Worm (Caenorhabditis elegans) whole organism, young adult: Measurements from ENCODE around the gene Y51B9A.14.

ENCODE experiments used
- F22D6.2 ChIP-seq: sonication (generic microtip); optimal IDR thresholded peaks from 2 replicates; lab custom pipeline; 2016; ENCODE audit warnings: mild to moderate bottlenecking, missing genetic modification characterization, missing compliant biosample characterization
- F37B4.10 ChIP-seq: fragments of 200-800 bp; sonication (Bioruptor generic); IDR thresholded peaks from 2 replicates; pipeline ENCODE4 v1.3.6; 2022; ENCODE audit warnings: missing genetic modification characterization, missing compliant biosample characterization
- F57A8.1 ChIP-seq: fragments of 200-800 bp; sonication (Bioruptor generic); optimal IDR thresholded peaks from 2 replicates; lab custom pipeline; 2018; ENCODE audit warnings: mild to moderate bottlenecking, missing genetic modification characterization, moderate library complexity, missing compliant biosample characterization
- Y56A3A.18 ChIP-seq: fragments of 200-800 bp; sonication (Bioruptor generic); IDR thresholded peaks from 2 replicates; pipeline ENCODE4 v1.3.6; 2022; ENCODE audit warnings: missing genetic modification reagents, missing genetic modification characterization, missing compliant biosample characterization
- ama-1 ChIP-seq, 3 experiments: fragments of 150-350 bp in 1 of 3; sonication (generic microtip) in 2 of 3; optimal IDR thresholded peaks; 2 replicates each; lab custom pipeline; 2014 to 2018; ENCODE audit warnings: missing biosample characterization in 2 of 3, missing genetic modification characterization in 2 of 3, missing genetic modification reagents in 2 of 3
- attf-5 ChIP-seq: fragments of 200-800 bp; sonication (Bioruptor generic); optimal IDR thresholded peaks from 2 replicates; lab custom pipeline; 2018; ENCODE audit warnings: mild to moderate bottlenecking, missing genetic modification characterization, missing compliant biosample characterization
- ccch-3 ChIP-seq: fragments of 200-800 bp; sonication (Bioruptor generic); optimal IDR thresholded peaks from 2 replicates; lab custom pipeline; 2018; ENCODE audit warnings: mild to moderate bottlenecking, missing genetic modification characterization, missing compliant biosample characterization
- cebp-1 ChIP-seq, 2 experiments: fragments of 200-800 bp in 1 of 2; sonication (Bioruptor generic) in 1 of 2; sonication (generic microtip) in 1 of 2; IDR thresholded peaks in 1 of 2; optimal IDR thresholded peaks in 1 of 2; 2 replicates each; pipeline versions ENCODE4 v1.3.6 to Lab custom; 2017 to 2022; ENCODE audit warnings: missing compliant biosample characterization in 2 of 2, missing genetic modification characterization in 2 of 2, mild to moderate bottlenecking in 1 of 2, missing genetic modification reagents in 1 of 2, moderate library complexity in 1 of 2
- ceh-79 ChIP-seq: sonication (generic microtip); optimal IDR thresholded peaks from 2 replicates; lab custom pipeline; 2017; ENCODE audit warnings: mild to moderate bottlenecking, missing genetic modification characterization, missing compliant biosample characterization
- ceh-91 ChIP-seq: fragments of 200-800 bp; sonication (Bioruptor generic); IDR thresholded peaks from 2 replicates; pipeline ENCODE4 v1.3.6; 2022; ENCODE audit warnings: missing genetic modification reagents, missing genetic modification characterization, missing compliant biosample characterization
- chd-7 ChIP-seq: sonication (generic microtip); optimal IDR thresholded peaks from 2 replicates; lab custom pipeline; 2016; ENCODE audit warnings: mild to moderate bottlenecking, missing genetic modification characterization, moderate library complexity, missing compliant biosample characterization
- dpff-1 ChIP-seq: sonication (generic microtip); optimal IDR thresholded peaks from 2 replicates; lab custom pipeline; 2017; ENCODE audit warnings: mild to moderate bottlenecking, missing genetic modification characterization, missing compliant biosample characterization
- egl-44 ChIP-seq: fragments of 200-800 bp; sonication (Bioruptor generic); IDR thresholded peaks from 2 replicates; pipeline ENCODE4 v1.3.6; 2022; ENCODE audit warnings: missing genetic modification reagents, missing genetic modification characterization, missing compliant biosample characterization
- egrh-3 ChIP-seq: fragments of 200-800 bp; sonication (Bioruptor generic); IDR thresholded peaks from 2 replicates; pipeline ENCODE4 v1.3.6; 2022; ENCODE audit warnings: missing genetic modification reagents, missing genetic modification characterization, missing compliant biosample characterization
- ekl-4 ChIP-seq: fragments of 200-800 bp; sonication (Bioruptor generic); IDR thresholded peaks from 2 replicates; pipeline ENCODE4 v1.3.6; 2022; ENCODE audit warnings: missing genetic modification reagents, missing genetic modification characterization, missing compliant biosample characterization
- him-1 ChIP-seq: sonication (generic microtip); optimal IDR thresholded peaks from 2 replicates; lab custom pipeline; 2016; ENCODE audit warnings: missing genotype, missing genetic modification reagents, missing genetic modification characterization, missing compliant biosample characterization
- hlh-26 ChIP-seq: fragments of 200-800 bp; sonication (Bioruptor generic); conservative IDR thresholded peaks from 2 replicates; pipeline ENCODE4 v1.3.6; 2022; ENCODE audit warnings: missing genetic modification reagents, missing genetic modification characterization, missing compliant biosample characterization
- hmg-20 ChIP-seq: fragments of 200-800 bp; sonication (Bioruptor generic); IDR thresholded peaks from 2 replicates; pipeline ENCODE4 v1.3.6; 2022; ENCODE audit warnings: missing genetic modification reagents, missing genetic modification characterization, missing compliant biosample characterization
- lag-1 ChIP-seq: fragments of 200-800 bp; sonication (Bioruptor generic); IDR thresholded peaks from 2 replicates; pipeline ENCODE4 v1.3.6; 2022; ENCODE audit warnings: missing genetic modification reagents, missing genetic modification characterization, missing compliant biosample characterization
- let-607 ChIP-seq, 2 experiments: fragments of 200-800 bp in 1 of 2; sonication (Bioruptor generic) in 1 of 2; sonication (generic microtip) in 1 of 2; optimal IDR thresholded peaks; 2 replicates each; lab custom pipeline; 2016 to 2018; ENCODE audit warnings: mild to moderate bottlenecking in 2 of 2, missing compliant biosample characterization in 2 of 2, missing genetic modification characterization in 2 of 2, moderate library complexity in 2 of 2, missing genotype in 1 of 2
- lin-35 ChIP-seq, 3 experiments: fragments of 150-350 bp in 2 of 3; sonication (generic microtip) in 1 of 3; optimal IDR thresholded peaks; 2 replicates each; lab custom pipeline; 2014 to 2018; ENCODE audit warnings: missing biosample characterization in 3 of 3, missing genetic modification characterization in 3 of 3, missing genetic modification reagents in 3 of 3
- lin-54 ChIP-seq: fragments of 200-800 bp; sonication (Bioruptor generic); optimal IDR thresholded peaks from 2 replicates; lab custom pipeline; 2018; ENCODE audit warnings: mild to moderate bottlenecking, missing genetic modification characterization, missing compliant biosample characterization
- lir-1 ChIP-seq: fragments of 200-800 bp; sonication (Bioruptor generic); conservative IDR thresholded peaks from 2 replicates; pipeline ENCODE4 v1.3.6; 2022; ENCODE audit warnings: missing genetic modification reagents, missing genetic modification characterization, missing compliant biosample characterization
- madf-3 ChIP-seq: fragments of 200-800 bp; sonication (Bioruptor generic); IDR thresholded peaks from 2 replicates; pipeline ENCODE4 v1.3.6; 2022; ENCODE audit warnings: missing genetic modification reagents, missing genetic modification characterization, missing compliant biosample characterization
- mcd-1 ChIP-seq: fragments of 200-800 bp; sonication (Bioruptor generic); IDR thresholded peaks from 2 replicates; pipeline ENCODE4 v1.3.6; 2022; ENCODE audit warnings: missing genetic modification reagents, missing genetic modification characterization, missing compliant biosample characterization
- mes-4 ChIP-seq: sonication (generic microtip); optimal IDR thresholded peaks from 2 replicates; lab custom pipeline; 2016; ENCODE audit warnings: missing genotype, missing genetic modification characterization, missing compliant biosample characterization
- nhr-120 ChIP-seq: fragments of 200-800 bp; sonication (Bioruptor generic); IDR thresholded peaks from 2 replicates; pipeline ENCODE4 v1.3.6; 2022; ENCODE audit warnings: missing genetic modification characterization, missing compliant biosample characterization
- nhr-27 ChIP-seq: fragments of 200-800 bp; sonication (Bioruptor generic); optimal IDR thresholded peaks from 2 replicates; lab custom pipeline; 2018; ENCODE audit warnings: mild to moderate bottlenecking, missing genetic modification characterization, moderate library complexity, missing compliant biosample characterization
- nhr-90 ChIP-seq: sonication (generic microtip); optimal IDR thresholded peaks from 2 replicates; lab custom pipeline; 2016; ENCODE audit warnings: missing genotype, mild to moderate bottlenecking, missing genetic modification characterization, missing compliant biosample characterization
- sea-2 ChIP-seq: fragments of 200-800 bp; sonication (Bioruptor generic); IDR thresholded peaks from 2 replicates; pipeline ENCODE4 v1.3.6; 2022; ENCODE audit warnings: missing genetic modification characterization, missing compliant biosample characterization
- snpc-1.3 ChIP-seq: sonication (generic microtip); optimal IDR thresholded peaks from 2 replicates; lab custom pipeline; 2017; ENCODE audit warnings: missing genetic modification characterization, mild to moderate bottlenecking, missing compliant biosample characterization, antibody characterized with exemption, moderate library complexity, missing genotype, missing genetic modification reagents; ENCODE audit not compliant: insufficient read depth
- snpc-4 ChIP-seq, 5 experiments: fragments of 150-350 bp in 1 of 5; sonication (generic microtip) in 4 of 5; optimal IDR thresholded peaks; 2 replicates each; lab custom pipeline; 2014 to 2018; ENCODE audit warnings: missing genetic modification characterization in 5 of 5, missing biosample characterization in 3 of 5, antibody characterized with exemption in 2 of 5, mild to moderate bottlenecking in 2 of 5, missing compliant biosample characterization in 2 of 5, missing genotype in 2 of 5, moderate library complexity in 2 of 5, missing genetic modification reagents in 1 of 5
- tbp1 ChIP-seq: fragments of 200-800 bp; sonication (Bioruptor generic); optimal IDR thresholded peaks from 2 replicates; lab custom pipeline; 2018; ENCODE audit warnings: mild to moderate bottlenecking, missing genetic modification characterization, missing compliant biosample characterization
- tbx-9 ChIP-seq: sonication (generic microtip); optimal IDR thresholded peaks from 2 replicates; lab custom pipeline; 2016; ENCODE audit warnings: borderline replicate concordance, missing genetic modification characterization, inconsistent platforms, missing compliant biosample characterization
- tlf-1 ChIP-seq: fragments of 200-800 bp; sonication (Bioruptor generic); optimal IDR thresholded peaks from 2 replicates; lab custom pipeline; 2018; ENCODE audit warnings: mild to moderate bottlenecking, missing genetic modification characterization, missing compliant biosample characterization
- unc-130 ChIP-seq: sonication (generic microtip); optimal IDR thresholded peaks from 2 replicates; lab custom pipeline; 2016; ENCODE audit warnings: missing genetic modification reagents, missing genetic modification characterization, missing compliant biosample characterization
- unc-62 ChIP-seq: fragments of 150-350 bp; optimal IDR thresholded peaks from 2 replicates; lab custom pipeline; 2014; ENCODE audit warnings: missing biosample characterization, missing genetic modification reagents, missing genetic modification characterization
- zim-3 ChIP-seq: sonication (generic microtip); optimal IDR thresholded peaks from 2 replicates; lab custom pipeline; 2017; ENCODE audit warnings: mild to moderate bottlenecking, missing genetic modification characterization, moderate library complexity, missing compliant biosample characterization
- ztf-18 ChIP-seq: sonication (generic microtip); optimal IDR thresholded peaks from 2 replicates; lab custom pipeline; 2016; ENCODE audit warnings: missing genotype, mild to moderate bottlenecking, missing genetic modification characterization, missing compliant biosample characterization
- ztf-28 ChIP-seq: fragments of 200-800 bp; sonication (Bioruptor generic); IDR thresholded peaks from 2 replicates; pipeline ENCODE4 v1.3.6; 2022; ENCODE audit warnings: missing genetic modification reagents, missing genetic modification characterization, missing compliant biosample characterization

Y51B9A.14 gene

DNA sequence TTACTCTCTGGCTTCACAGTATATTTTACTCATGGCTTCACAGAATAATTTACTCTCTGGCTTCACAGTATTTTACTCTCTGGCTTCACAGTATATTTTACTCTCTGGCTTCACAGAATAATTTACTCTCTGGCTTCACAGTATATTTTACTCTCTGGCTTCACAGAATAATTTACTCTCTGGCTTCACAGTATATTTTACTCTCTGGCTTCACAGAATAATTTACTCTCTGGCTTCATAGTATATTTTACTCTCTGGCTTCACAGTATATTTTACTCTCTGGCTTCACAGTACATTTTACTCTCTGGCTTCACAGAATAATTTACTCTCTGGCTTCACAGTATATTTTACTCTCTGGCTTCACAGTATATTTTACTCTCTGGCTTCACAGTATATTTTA is 6.7 kb upstream of the Y51B9A.14 start:
- TF ChIP-seq egrh-3 (GFP tag; lab: Robert Waterston, UW), result peak; percentile 94

DNA sequence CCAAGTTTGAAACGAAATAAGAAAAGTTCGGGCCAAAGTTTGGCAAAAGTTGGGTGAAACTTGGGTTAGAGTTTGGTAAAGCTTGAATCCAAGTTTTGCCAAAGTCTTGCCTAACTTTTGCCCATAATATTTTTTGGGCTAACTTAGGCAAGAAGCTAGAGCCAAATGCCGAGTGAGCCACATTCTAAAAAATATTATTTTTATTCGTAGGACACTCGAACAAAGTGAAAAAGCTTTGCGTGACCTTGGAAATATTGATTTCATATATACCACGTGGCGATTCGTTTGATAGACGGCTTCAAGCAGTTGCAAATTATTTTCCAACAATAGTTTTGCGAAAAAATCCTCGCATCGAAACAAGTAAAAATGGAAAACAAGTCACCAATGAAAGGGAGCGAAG is 5.6 kb upstream of the Y51B9A.14 start, which contains the start of gene Y51B9A.5:
Y51B9A.5 (plus strand) TSS at position 301 of the 400 bp plus-strand sequence.
- TF ChIP-seq tlf-1 (GFP tag; lab: Kevin White, UChicago) (no peak), him-1 (tag; lab: Kevin White, UChicago) (no peak), unc-130 (GFP tag; lab: Kevin White, UChicago) (no peak), hlh-26 (no peak), mcd-1 (GFP tag; lab: Robert Waterston, UW) (no peak), sea-2 (GFP tag; lab: Robert Waterston, UW) (no peak), lag-1 (GFP tag; lab: Robert Waterston, UW) (no peak), ccch-3 (no peak)

DNA sequence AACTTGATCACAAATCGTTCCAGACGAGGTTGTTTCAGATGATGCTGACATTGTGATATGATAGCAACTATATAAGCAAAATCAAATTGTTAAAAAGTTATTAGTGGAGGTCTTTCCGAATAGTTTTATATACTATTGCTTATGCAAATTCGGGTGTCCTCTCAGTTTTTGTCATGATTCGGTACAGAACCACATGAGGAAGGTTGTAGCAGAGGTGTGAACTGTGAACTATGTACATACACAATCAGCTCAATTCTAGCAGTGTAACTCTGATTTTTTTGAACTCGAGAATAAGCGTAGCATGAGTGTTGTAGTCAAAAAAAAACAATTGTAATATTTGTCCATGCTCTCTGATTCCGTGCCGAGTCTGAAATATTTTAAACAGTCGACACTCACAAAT is 4.8 kb upstream of the Y51B9A.14 start, which contains the start of gene Y51B9A.6:
Y51B9A.6 (minus strand) TSS at position 101 of the 400 bp plus-strand sequence.
- TF ChIP-seq lir-1 (GFP tag; lab: Robert Waterston, UW) (no peak), unc-62 (no peak), tbx-9 (no peak), chd-7 (tag; lab: Kevin White, UChicago) (no peak), F57A8.1 (GFP tag; lab: Kevin White, UChicago) (no peak), attf-5 (no peak), lin-54 (GFP tag; lab: Kevin White, UChicago) (no peak), cebp-1 (GFP tag; IDR thresholded peaks at IDR 0.05; lab: Robert Waterston, UW) (no peak), cebp-1 (tag; optimal IDR thresholded peaks at IDR 0.05; lab: Kevin White, UChicago) (no peak), ekl-4 (GFP tag; lab: Robert Waterston, UW) (no peak), snpc-1.3 (tag; lab: Kevin White, UChicago) (no peak), nhr-90 (tag; lab: Kevin White, UChicago) (no peak), lag-1 (GFP tag; lab: Robert Waterston, UW) (no peak), nhr-120 (no peak), tbp1 (GFP tag; lab: Kevin White, UChicago) (no peak)

- TF ChIP-seq F22D6.2 (tag; lab: Kevin White, UChicago) (no peak), Y56A3A.18 (GFP tag; lab: Robert Waterston, UW) (no peak), madf-3 (no peak), nhr-27 (tag; lab: Kevin White, UChicago) (no peak), egl-44 (GFP tag; lab: Robert Waterston, UW) (no peak), dpff-1 (tag; lab: Kevin White, UChicago) (no peak), zim-3 (tag; lab: Kevin White, UChicago) (no peak), ceh-91 (GFP tag; lab: Robert Waterston, UW) (no peak), mes-4 (tag; lab: Kevin White, UChicago) (no peak), lin-35 (GFP tag; optimal IDR thresholded peaks at IDR 0.05; lab: Kevin White, UChicago) (no peak)
- TF ChIP-seq, all 124 proteins: peak for 0
Observed at ce11 chrII:9399746-9400145, 1.5 kb upstream of the Y51B9A.14 start, which contains the start of gene Y51B9A.7. Gene Y51B9A.7, plus strand, starts transcription at chrII:9400046.

DNA sequence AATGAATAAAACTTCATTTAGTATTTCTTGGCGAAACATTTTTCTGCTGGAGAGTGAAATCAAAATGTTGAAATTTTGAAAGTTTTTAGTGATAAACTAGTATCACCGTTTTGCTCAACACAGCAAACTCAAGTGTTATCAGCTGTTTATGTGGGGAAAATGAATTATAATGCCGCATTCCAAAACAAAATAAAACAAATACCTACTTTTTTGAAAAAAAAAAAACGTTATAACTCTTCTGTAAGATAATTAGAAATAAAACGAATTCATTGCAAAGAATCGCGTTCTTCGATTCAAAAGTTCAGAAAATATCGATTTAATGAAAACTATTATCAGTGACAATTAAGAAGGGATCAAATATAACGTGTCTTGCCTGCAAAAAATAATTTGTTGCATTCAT is 774 bp downstream of the Y51B9A.14 start, which contains the start of gene Y51B9A.9:
Y51B9A.9 (minus strand) TSS at position 101 of the 400 bp plus-strand sequence.
- TF ChIP-seq ama-1 (optimal IDR thresholded peaks at IDR 0.05; lab: Kevin White, UChicago) (no peak), ama-1 (GFP tag; optimal IDR thresholded peaks at IDR 0.05; lab: Kevin White, UChicago) (no peak), F57A8.1 (GFP tag; lab: Kevin White, UChicago) (no peak), ztf-18 (tag; lab: Kevin White, UChicago) (no peak), F37B4.10 (GFP tag; lab: Robert Waterston, UW) (no peak), ztf-28 (no peak), ccch-3 (no peak), let-607 (tag; optimal IDR thresholded peaks at IDR 0.05; lab: Kevin White, UChicago) (no peak), hmg-20 (no peak), snpc-4 (GFP tag; optimal IDR thresholded peaks at IDR 0.05; lab: Kevin White, UChicago) (no peak), snpc-4 (tag; optimal IDR thresholded peaks at IDR 0.05; lab: Kevin White, UChicago) (no peak), nhr-27 (tag; lab: Kevin White, UChicago) (no peak), ceh-79 (tag; lab: Kevin White, UChicago) (no peak)
